Fruit fly (Drosophila melanogaster) whole organism, embryonic: ENCODE results near the gene CG14915.

Source experiments
- BEAF-32 ChIP-seq: fragments of 200-800 bp; sonication (Bioruptor generic); optimal IDR thresholded peaks from 3 replicates; lab custom pipeline; 2017; ENCODE audit warnings: missing biosample characterization, missing genetic modification characterization, mild to moderate bottlenecking, moderate library complexity, missing genetic modification reagents
- Bgb ChIP-seq: fragments of 200-800 bp; sonication (Bioruptor generic); IDR thresholded peaks from 2 replicates; pipeline ENCODE4 v1.3.6; 2022; ENCODE audit warnings: missing biosample characterization, missing genetic modification characterization; ENCODE audit not compliant: partially characterized antibody
- CG10147 ChIP-seq: fragments of 200-800 bp; sonication (Bioruptor generic); optimal IDR thresholded peaks from 2 replicates; lab custom pipeline; 2019; ENCODE audit warnings: missing biosample characterization, mild to moderate bottlenecking, missing genetic modification characterization, moderate library complexity
- CG10209 ChIP-seq: fragments of 200-800 bp; sonication (Bioruptor generic); optimal IDR thresholded peaks from 3 replicates; lab custom pipeline; 2017; ENCODE audit warnings: missing biosample characterization, mild to moderate bottlenecking, missing genetic modification characterization, missing genetic modification reagents
- CG10979 ChIP-seq: fragments of 200-800 bp; sonication (Bioruptor generic); optimal IDR thresholded peaks from 2 replicates; lab custom pipeline; 2018; ENCODE audit warnings: missing biosample characterization, mild to moderate bottlenecking, missing genetic modification characterization, moderate library complexity
- CG12104 ChIP-seq: fragments of 200-800 bp; sonication (Bioruptor generic); optimal IDR thresholded peaks from 3 replicates; lab custom pipeline; 2016; ENCODE audit warnings: missing biosample characterization, missing genetic modification characterization
- CG12155 ChIP-seq: fragments of 200-800 bp; sonication (Bioruptor generic); optimal IDR thresholded peaks from 3 replicates; lab custom pipeline; 2016; ENCODE audit warnings: missing biosample characterization, missing genetic modification characterization
- CG12299 ChIP-seq: fragments of 200-800 bp; sonication (Bioruptor generic); optimal IDR thresholded peaks from 2 replicates; lab custom pipeline; 2018; ENCODE audit warnings: missing biosample characterization, mild to moderate bottlenecking, missing genetic modification characterization
- CG15073 ChIP-seq: fragments of 200-800 bp; sonication (Bioruptor generic); optimal IDR thresholded peaks from 2 replicates; lab custom pipeline; 2016; ENCODE audit warnings: missing biosample characterization, missing genetic modification characterization
- CG2678 ChIP-seq: fragments of 200-800 bp; sonication (Bioruptor generic); optimal IDR thresholded peaks from 3 replicates; lab custom pipeline; 2019; ENCODE audit warnings: missing biosample characterization, mild to moderate bottlenecking, missing genetic modification characterization, moderate library complexity
- CG3163 ChIP-seq: fragments of 200-800 bp; sonication (Bioruptor generic); optimal IDR thresholded peaks from 3 replicates; lab custom pipeline; 2016; ENCODE audit warnings: missing biosample characterization, missing genetic modification characterization
- CG4820 ChIP-seq: fragments of 200-800 bp; sonication (Bioruptor generic); optimal IDR thresholded peaks from 3 replicates; lab custom pipeline; 2016; ENCODE audit warnings: missing biosample characterization, missing genetic modification characterization
- CG4854 ChIP-seq: fragments of 200-800 bp; sonication (Bioruptor generic); optimal IDR thresholded peaks from 2 replicates; lab custom pipeline; 2016; ENCODE audit warnings: missing biosample characterization, missing genetic modification characterization, inconsistent platforms
- CG5953 ChIP-seq: fragments of 200-800 bp; sonication (Bioruptor generic); IDR thresholded peaks from 2 replicates; pipeline ENCODE4 v1.3.6; 2022; ENCODE audit warnings: missing biosample characterization, missing genetic modification characterization
- CG7745 ChIP-seq: fragments of 200-800 bp; sonication (Bioruptor generic); optimal IDR thresholded peaks from 2 replicates; lab custom pipeline; 2018; ENCODE audit warnings: missing biosample characterization, mild to moderate bottlenecking, missing genetic modification characterization, moderate library complexity
- CG8089 ChIP-seq: fragments of 200-800 bp; sonication (Bioruptor generic); optimal IDR thresholded peaks from 3 replicates; lab custom pipeline; 2016; ENCODE audit warnings: missing biosample characterization, missing genetic modification characterization
- CG8765 ChIP-seq: fragments of 200-800 bp; sonication (Bioruptor generic); IDR thresholded peaks from 2 replicates; pipeline ENCODE4 v1.3.6; 2022; ENCODE audit warnings: missing biosample characterization, missing genetic modification characterization
- CG8944 ChIP-seq: fragments of 200-800 bp; sonication (Bioruptor generic); optimal IDR thresholded peaks from 3 replicates; lab custom pipeline; 2016; ENCODE audit warnings: missing biosample characterization, missing genetic modification characterization
- CG9609 ChIP-seq: fragments of 200-800 bp; sonication (Bioruptor generic); optimal IDR thresholded peaks from 3 replicates; lab custom pipeline; 2016; ENCODE audit warnings: missing biosample characterization, missing genetic modification characterization
- D19B ChIP-seq: fragments of 200-800 bp; sonication (Bioruptor generic); optimal IDR thresholded peaks from 2 replicates; lab custom pipeline; 2017; ENCODE audit warnings: missing biosample characterization, mild to moderate bottlenecking, missing genetic modification characterization
- Dad ChIP-seq: fragments of 200-800 bp; sonication (Bioruptor generic); optimal IDR thresholded peaks from 3 replicates; lab custom pipeline; 2016; ENCODE audit warnings: missing biosample characterization, missing genetic modification characterization
- Doc3 ChIP-seq: fragments of 200-800 bp; sonication (Bioruptor generic); IDR thresholded peaks from 3 replicates; pipeline ENCODE4 v1.3.6; 2022; ENCODE audit warnings: missing biosample characterization, missing genetic modification characterization; ENCODE audit not compliant: partially characterized antibody
- Hey ChIP-seq: fragments of 200-800 bp; sonication (Bioruptor generic); optimal IDR thresholded peaks from 3 replicates; lab custom pipeline; 2018; ENCODE audit warnings: missing biosample characterization, mild to moderate bottlenecking, missing genetic modification characterization
- Hmr ChIP-seq: fragments of 200-800 bp; sonication (Bioruptor generic); optimal IDR thresholded peaks from 3 replicates; lab custom pipeline; 2017; ENCODE audit warnings: mild to moderate bottlenecking, missing biosample characterization, missing genetic modification reagents, missing genetic modification characterization
- Mad ChIP-seq: fragments of 200-800 bp; sonication (Bioruptor generic); optimal IDR thresholded peaks from 2 replicates; lab custom pipeline; 2016; ENCODE audit warnings: missing biosample characterization, missing genetic modification characterization
- Rfx ChIP-seq: fragments of 200-800 bp; sonication (Bioruptor generic); IDR thresholded peaks from 2 replicates; pipeline ENCODE4 v1.3.6; 2022; ENCODE audit warnings: missing biosample characterization, missing genetic modification characterization
- Rx ChIP-seq: fragments of 200-800 bp; sonication (Bioruptor generic); IDR thresholded peaks from 2 replicates; pipeline ENCODE4 v1.3.6; 2022; ENCODE audit warnings: missing biosample characterization, missing genetic modification characterization
- amos ChIP-seq: fragments of 200-800 bp; sonication (Bioruptor generic); IDR thresholded peaks from 2 replicates; pipeline ENCODE4 v1.3.6; 2022; ENCODE audit warnings: missing biosample characterization, missing genetic modification characterization; ENCODE audit not compliant: partially characterized antibody
- ara ChIP-seq: fragments of 200-800 bp; sonication (Bioruptor generic); IDR thresholded peaks from 2 replicates; pipeline ENCODE4 v1.3.6; 2022; ENCODE audit warnings: missing biosample characterization, missing genetic modification characterization
- cato ChIP-seq: fragments of 200-800 bp; sonication (Bioruptor generic); optimal IDR thresholded peaks from 2 replicates; lab custom pipeline; 2016; ENCODE audit warnings: missing biosample characterization, missing genetic modification characterization, borderline replicate concordance
- chn ChIP-seq: fragments of 200-800 bp; sonication (Bioruptor generic); optimal IDR thresholded peaks from 2 replicates; lab custom pipeline; 2016; ENCODE audit warnings: missing biosample characterization, missing genetic modification characterization
- crol ChIP-seq: fragments of 200-800 bp; sonication (Bioruptor generic); IDR thresholded peaks from 2 replicates; pipeline ENCODE4 v1.3.6; 2022; ENCODE audit warnings: missing biosample characterization, missing genetic modification characterization
- cwo ChIP-seq: fragments of 200-800 bp; sonication (Bioruptor generic); optimal IDR thresholded peaks from 3 replicates; lab custom pipeline; 2017; ENCODE audit warnings: missing biosample characterization, missing genetic modification characterization, mild to moderate bottlenecking, moderate library complexity, missing genetic modification reagents
- dati ChIP-seq: fragments of 200-800 bp; sonication (Bioruptor generic); IDR thresholded peaks from 2 replicates; pipeline ENCODE4 v1.3.6; 2022; ENCODE audit warnings: missing biosample characterization, missing genetic modification characterization
- dmrt99B ChIP-seq: fragments of 200-800 bp; sonication (Bioruptor generic); optimal IDR thresholded peaks from 2 replicates; lab custom pipeline; 2018; ENCODE audit warnings: missing biosample characterization, mild to moderate bottlenecking, missing genetic modification characterization, moderate library complexity
- exex ChIP-seq: fragments of 200-800 bp; sonication (Bioruptor generic); optimal IDR thresholded peaks from 4 replicates; lab custom pipeline; 2018; ENCODE audit warnings: missing biosample characterization, mild to moderate bottlenecking, missing genetic modification characterization, moderate library complexity
- fu2 ChIP-seq: fragments of 200-800 bp; sonication (Bioruptor generic); optimal IDR thresholded peaks from 2 replicates; lab custom pipeline; 2016; ENCODE audit warnings: missing biosample characterization, missing genetic modification characterization
- gce ChIP-seq: fragments of 200-800 bp; sonication (Bioruptor generic); IDR thresholded peaks from 3 replicates; pipeline ENCODE4 v1.3.6; 2022; ENCODE audit warnings: missing biosample characterization, missing genetic modification characterization
- gsb ChIP-seq: fragments of 200-800 bp; sonication (Bioruptor generic); IDR thresholded peaks from 2 replicates; pipeline ENCODE4 v1.3.6; 2022; ENCODE audit warnings: missing biosample characterization, missing genetic modification characterization
- hb ChIP-seq: fragments of 200-800 bp; sonication (Bioruptor generic); IDR thresholded peaks from 3 replicates; pipeline ENCODE4 v1.3.6; 2022; ENCODE audit warnings: missing biosample characterization, missing genetic modification characterization; ENCODE audit not compliant: partially characterized antibody
- ind ChIP-seq: fragments of 200-800 bp; sonication (Bioruptor generic); optimal IDR thresholded peaks from 3 replicates; lab custom pipeline; 2016; ENCODE audit warnings: missing biosample characterization, missing genetic modification characterization
- nau ChIP-seq: fragments of 200-800 bp; sonication (Bioruptor generic); optimal IDR thresholded peaks from 3 replicates; lab custom pipeline; 2017; ENCODE audit warnings: missing biosample characterization, mild to moderate bottlenecking, missing genetic modification characterization, missing genetic modification reagents
- pho ChIP-seq: fragments of 200-800 bp; sonication (Bioruptor generic); optimal IDR thresholded peaks from 2 replicates; lab custom pipeline; 2016; ENCODE audit warnings: missing biosample characterization, missing genetic modification characterization
- prd ChIP-seq, 3 experiments: fragments of >200 bp in 2 of 3; fragments of 200-800 bp in 1 of 3; sonication (Bioruptor generic) in 1 of 3; optimal IDR thresholded peaks in 2 of 3; IDR thresholded peaks in 1 of 3; 2 replicates in 2 of 3; 3 replicates in 1 of 3; pipeline versions ENCODE4 v1.3.6 to Lab custom; 2017 to 2022; ENCODE audit warnings: missing biosample characterization in 1 of 3, missing genetic modification characterization in 1 of 3
- repo ChIP-seq: fragments of 200-800 bp; sonication (Bioruptor generic); optimal IDR thresholded peaks from 2 replicates; lab custom pipeline; 2016; ENCODE audit warnings: missing biosample characterization, missing genetic modification characterization
- seq ChIP-seq: fragments of 200-800 bp; sonication (Bioruptor generic); IDR thresholded peaks from 2 replicates; pipeline ENCODE4 v1.3.6; 2022; ENCODE audit warnings: missing biosample characterization, missing genetic modification characterization
- slou ChIP-seq: fragments of 200-800 bp; sonication (Bioruptor generic); optimal IDR thresholded peaks from 3 replicates; lab custom pipeline; 2016; ENCODE audit warnings: missing biosample characterization, missing genetic modification characterization
- tup ChIP-seq: fragments of 200-800 bp; sonication (Bioruptor generic); optimal IDR thresholded peaks from 2 replicates; lab custom pipeline; 2016; ENCODE audit warnings: missing biosample characterization, mild to moderate bottlenecking, missing genetic modification characterization, moderate library complexity

The CG14915 gene

dm6 chr2L:11065932-11066823 is 4.6 kb upstream of the CG14915 start (continued):
- no peak for TF ChIP-seq CG3163 (GFP tag; lab: Kevin White, UChicago)
- TF ChIP-seq cwo (GFP tag; lab: Kevin White, UChicago): no peak
- no peak for TF ChIP-seq cato (GFP tag; lab: Kevin White, UChicago)
- TF ChIP-seq CG10147 (GFP tag; lab: Kevin White, UChicago): no peak
- no peak for TF ChIP-seq CG12155
- no peak for TF ChIP-seq Hmr (GFP tag; lab: Kevin White, UChicago)
- TF ChIP-seq chn (GFP tag; lab: Kevin White, UChicago): no peak
- no peak for TF ChIP-seq fu2 (GFP tag; lab: Kevin White, UChicago)
- TF ChIP-seq Hey (tag; lab: Kevin White, UChicago): no peak
- peak; percentile 29; the same call in 1 of the 2 replicates for TF ChIP-seq seq (GFP tag; lab: Robert Waterston, UW)
- no peak for TF ChIP-seq CG4854 (GFP tag; lab: Kevin White, UChicago)
- peak; percentile 9 for TF ChIP-seq CG4820 (GFP tag; lab: Kevin White, UChicago)
- TF ChIP-seq exex (tag; lab: Kevin White, UChicago): no peak
- TF ChIP-seq dati (GFP tag; lab: Robert Waterston, UW): no peak
- no peak for TF ChIP-seq CG12299 (tag; lab: Kevin White, UChicago)
- no peak for TF ChIP-seq D19B (GFP tag; lab: Kevin White, UChicago)
- TF ChIP-seq CG2678 (tag; lab: Kevin White, UChicago): peak; percentile 41
- no peak for TF ChIP-seq pho
- TF ChIP-seq Mad: no peak
- TF ChIP-seq Bgb (GFP tag; lab: Robert Waterston, UW): no peak
- TF ChIP-seq crol (GFP tag; lab: Robert Waterston, UW): peak; percentile 65
- TF ChIP-seq Doc3: no peak
- no peak for TF ChIP-seq repo
- TF ChIP-seq CG5953 (GFP tag; lab: Robert Waterston, UW): no peak
- TF ChIP-seq Dad (GFP tag; lab: Kevin White, UChicago): no peak
- no peak for TF ChIP-seq CG12104 (GFP tag; lab: Kevin White, UChicago)
- TF ChIP-seq CG8089 (GFP tag; lab: Kevin White, UChicago): no peak
- no peak for TF ChIP-seq CG8765 (GFP tag; lab: Robert Waterston, UW)
- TF ChIP-seq nau (GFP tag; lab: Kevin White, UChicago): no peak
- TF ChIP-seq slou: no peak
- TF ChIP-seq gce (GFP tag; lab: Robert Waterston, UW): no peak
- TF ChIP-seq CG10979 (tag; lab: Kevin White, UChicago): no peak
- no peak for TF ChIP-seq CG15073 (GFP tag; lab: Kevin White, UChicago)
- TF ChIP-seq dmrt99B (tag; lab: Kevin White, UChicago): peak; percentile 34
- no peak for TF ChIP-seq amos
- TF ChIP-seq ara (GFP tag; lab: Robert Waterston, UW): no peak
- no peak for TF ChIP-seq CG7745 (tag; lab: Kevin White, UChicago)
- no peak for TF ChIP-seq hb (GFP tag; lab: Robert Waterston, UW)
- no peak for TF ChIP-seq prd (optimal IDR thresholded peaks at IDR 0.05; lab: Kevin White, UChicago)
- 0 out of 3 replicates have a peak, but pooled peaks have one; percentile 33 for TF ChIP-seq prd (GFP tag; IDR thresholded peaks at IDR 0.05; lab: Robert Waterston, UW)
- no peak for TF ChIP-seq CG10209
- no peak for TF ChIP-seq CG9609 (GFP tag; lab: Kevin White, UChicago)
- TF ChIP-seq CG8944 (GFP tag; lab: Kevin White, UChicago): peak; percentile 39
- TF ChIP-seq Rx (GFP tag; lab: Robert Waterston, UW): no peak
- peak; percentile 46 for TF ChIP-seq ind (GFP tag; lab: Kevin White, UChicago)
- TF ChIP-seq tup (GFP tag; lab: Kevin White, UChicago): no peak
- TF ChIP-seq BEAF-32 (GFP tag; lab: Kevin White, UChicago): no peak
- no peak for TF ChIP-seq gsb (GFP tag; lab: Robert Waterston, UW)
- 0 out of 2 replicates have a peak, but pooled peaks have one; percentile 12 for TF ChIP-seq Rfx (GFP tag; lab: Robert Waterston, UW)
